Worm (Caenorhabditis elegans) whole organism, L4/young adult: Measurements from ENCODE around the gene F38B6.8.

Source experiments
- dao-5 ChIP-seq: sonication (generic microtip); optimal IDR thresholded peaks from 2 replicates; lab custom pipeline; 2016; ENCODE audit warnings: missing genotype, missing genetic modification characterization, moderate library complexity, missing compliant biosample characterization
- him-1 ChIP-seq: sonication (generic microtip); optimal IDR thresholded peaks from 2 replicates; lab custom pipeline; 2016; ENCODE audit warnings: missing genotype, missing genetic modification reagents, missing genetic modification characterization, missing compliant biosample characterization

ce11 chrX:6692896-6693295 is 10.3 kb upstream of the F38B6.8 start:
- no peak for TF ChIP-seq him-1 (tag; lab: Kevin White, UChicago)
- no peak for TF ChIP-seq dao-5
